Worm (Caenorhabditis elegans): ENCODE data around the gene F58G6.3.

The F58G6.3 gene

DNA sequence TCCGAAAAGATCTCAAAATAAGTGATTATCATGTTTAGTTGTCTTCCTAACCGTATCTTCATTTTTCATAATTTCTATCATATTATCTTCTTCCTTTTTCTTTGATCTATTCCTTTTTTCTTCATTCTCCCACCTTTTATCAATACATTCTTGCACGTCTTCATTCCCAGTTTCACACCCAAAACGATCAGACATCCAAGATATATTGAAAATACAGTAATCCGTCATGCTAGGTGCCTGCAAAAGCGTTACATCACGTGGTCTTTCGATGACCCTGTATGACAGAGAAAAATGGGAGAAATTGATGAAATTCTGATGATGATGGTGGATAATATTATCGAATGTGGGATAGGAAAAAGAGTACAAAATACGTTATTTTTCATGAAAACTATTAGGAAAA is 19.1 kb downstream of the F58G6.3 start (continued):
- TF ChIP-seq lin-13 (GFP tag; optimal IDR thresholded peaks at IDR 0.05) (no peak), nhr-12 (tag; optimal IDR thresholded peaks at IDR 0.05) (no peak), unc-30 (tag; optimal IDR thresholded peaks at IDR 0.05) (no peak), efl-3 (GFP tag; optimal IDR thresholded peaks at IDR 0.05) (peak; percentile 32), aha-1 (tag; optimal IDR thresholded peaks at IDR 0.05) (no peak), ceh-90 (tag; optimal IDR thresholded peaks at IDR 0.05) (no peak), xbp-1 (tag; optimal IDR thresholded peaks at IDR 0.05) (peak; percentile 3), ztf-4 (tag; optimal IDR thresholded peaks at IDR 0.05) (peak; percentile 18), lir-3 (tag; optimal IDR thresholded peaks at IDR 0.05; ENCODE audit: poor library complexity) (no peak), lin-35 (GFP tag; optimal IDR thresholded peaks at IDR 0.05) (peak in 1 of 2 experiments; percentile 63), mep-1 (tag; optimal IDR thresholded peaks at IDR 0.05) (peak; percentile 43), irx-1 (tag; optimal IDR thresholded peaks at IDR 0.05) (no peak), ceh-63 (GFP tag; optimal IDR thresholded peaks at IDR 0.05) (no peak), egl-13 (tag; optimal IDR thresholded peaks at IDR 0.05) (no peak), isw-1 (GFP tag; IDR thresholded peaks at IDR 0.05) (no peak), nhr-19 (GFP tag; conservative IDR thresholded peaks at IDR 0.05) (peak; percentile 21; the same call in 1 of the 2 replicates), nhr-77 (tag; optimal IDR thresholded peaks at IDR 0.05) (no peak), nhr-20 (tag; optimal IDR thresholded peaks at IDR 0.05) (peak; percentile 95), nhr-84 (tag; optimal IDR thresholded peaks at IDR 0.05) (no peak), ztf-11 (tag; optimal IDR thresholded peaks at IDR 0.05) (no peak), alr-1 (tag; optimal IDR thresholded peaks at IDR 0.05; ENCODE audit: borderline replicate concordance) (no peak), tlp-1 (tag; optimal IDR thresholded peaks at IDR 0.05) (no peak), lin-39 (tag; optimal IDR thresholded peaks at IDR 0.05) (no peak), fkh-8 (tag; optimal IDR thresholded peaks at IDR 0.05) (no peak), nhr-71 (tag; optimal IDR thresholded peaks at IDR 0.05) (peak; percentile 83), skn-1 (tag; optimal IDR thresholded peaks at IDR 0.05) (no peak), unc-130 (tag; optimal IDR thresholded peaks at IDR 0.05) (no peak), tbx-2 (tag; optimal IDR thresholded peaks at IDR 0.05) (peak; percentile 35), unc-86 (tag; optimal IDR thresholded peaks at IDR 0.05) (no peak), snu-23 (GFP tag; optimal IDR thresholded peaks at IDR 0.05) (peak; percentile 80), ets-5 (GFP tag; IDR thresholded peaks at IDR 0.05) (no peak), C34B4.2 (tag; optimal IDR thresholded peaks at IDR 0.05) (no peak), hlh-4 (tag; optimal IDR thresholded peaks at IDR 0.05) (no peak), nhr-47 (tag; optimal IDR thresholded peaks at IDR 0.05) (peak; percentile 52), nhr-90 (tag; optimal IDR thresholded peaks at IDR 0.05; ENCODE audit: poor library complexity) (peak; percentile 77), zag-1 (tag; optimal IDR thresholded peaks at IDR 0.05) (no peak), mdl-1 (tag; optimal IDR thresholded peaks at IDR 0.05) (peak in 1 of 2 experiments; percentile 41), nhr-85 (tag) (peak; percentile 96), nhr-28 (tag; optimal IDR thresholded peaks at IDR 0.05) (no peak), pag-3 (tag; optimal IDR thresholded peaks at IDR 0.05; ENCODE audit: borderline replicate concordance, insufficient read depth) (no peak), elt-3 (tag; optimal IDR thresholded peaks at IDR 0.05) (peak in 2 of 6 experiments; percentile 80), grh-1 (GFP tag; IDR thresholded peaks at IDR 0.05) (peak; percentile 38; the same call in 1 of the 2 replicates), nhr-11 (tag; optimal IDR thresholded peaks at IDR 0.05) (no peak), ces-1 (GFP tag; optimal IDR thresholded peaks at IDR 0.05) (no peak), pqm-1 (tag; optimal IDR thresholded peaks at IDR 0.05) (no peak)

DNA sequence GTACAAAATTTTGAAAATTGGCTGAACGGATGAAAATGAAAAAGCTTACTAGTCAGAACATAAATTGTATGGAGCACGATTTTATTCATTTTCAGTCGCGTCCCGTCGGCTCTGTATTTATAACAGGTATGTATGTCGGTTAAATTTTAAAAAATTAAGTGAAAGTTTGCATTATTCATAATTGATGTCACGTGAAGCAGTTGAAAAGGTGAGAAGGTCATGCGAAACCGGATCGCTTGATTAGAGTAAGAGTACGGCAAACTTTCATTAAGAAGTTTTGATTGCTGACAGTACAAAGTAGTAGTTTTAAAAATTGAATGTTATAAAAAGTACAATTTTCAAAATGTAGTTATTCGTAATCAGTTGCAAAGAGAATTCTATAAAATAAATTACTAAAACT is 19.9 kb downstream of the F58G6.3 start:
- TF ChIP-seq lin-15B (tag; optimal IDR thresholded peaks at IDR 0.05) (no peak), ets-5 (GFP tag; IDR thresholded peaks at IDR 0.05) (no peak), C04F5.9 (tag; optimal IDR thresholded peaks at IDR 0.05) (no peak), blmp-1 (tag; optimal IDR thresholded peaks at IDR 0.05) (peak; percentile 30), nhr-85 (tag) (peak; percentile 59), lin-35 (GFP tag; optimal IDR thresholded peaks at IDR 0.05) (no peak), tlp-1 (tag; optimal IDR thresholded peaks at IDR 0.05) (no peak), irx-1 (tag; optimal IDR thresholded peaks at IDR 0.05) (no peak)

Data from whole organism, L1 larva.